Worm (Caenorhabditis elegans): ENCODE measurements around the gene R07A4.2.
A peak's percentile ranks its signal among the peaks of the same experiment; 100 is the strongest.

Gene R07A4.2

ce11 chrX:10772763-10773162 lies 26.5 kb upstream of the R07A4.2 start:
- TF ChIP-seq cebp-1 (GFP tag; IDR thresholded peaks at IDR 0.05) (no peak), cebp-1 (tag; optimal IDR thresholded peaks at IDR 0.05) (peak; percentile 18), egl-18 (GFP tag; IDR thresholded peaks at IDR 0.05) (no peak), let-526 (GFP tag; IDR thresholded peaks at IDR 0.05) (peak; percentile 59; the same call in 1 of the 2 replicates), ceh-100 (GFP tag; IDR thresholded peaks at IDR 0.05) (no peak), C06A6.2 (GFP tag; conservative IDR thresholded peaks at IDR 0.05) (0 out of 2 replicates have a peak, but pooled peaks have one; percentile 43), K12H6.12 (tag; optimal IDR thresholded peaks at IDR 0.05) (no peak), atf-7 (tag; optimal IDR thresholded peaks at IDR 0.05) (no peak), tlf-1 (GFP tag; optimal IDR thresholded peaks at IDR 0.05) (peak; percentile 11), ztf-26 (tag; optimal IDR thresholded peaks at IDR 0.05) (peak; percentile 17), lin-26 (GFP tag; IDR thresholded peaks at IDR 0.05) (peak; percentile 9; the same call in 1 of the 2 replicates)

ce11 chrX:10772165-10772584 lies 25.9 kb upstream of the R07A4.2 start:
- no peak for TF ChIP-seq ztf-6 (GFP tag; IDR thresholded peaks at IDR 0.05)
- TF ChIP-seq lin-26 (GFP tag; IDR thresholded peaks at IDR 0.05): 0 out of 2 replicates have a peak, but pooled peaks have one; percentile 44
- peak in 1 of 3 experiments; percentile 35 for TF ChIP-seq lin-35 (GFP tag; optimal IDR thresholded peaks at IDR 0.05)
- TF ChIP-seq zim-3 (tag; optimal IDR thresholded peaks at IDR 0.05): no peak
- TF ChIP-seq snpc-4 (GFP tag; optimal IDR thresholded peaks at IDR 0.05): no peak
- TF ChIP-seq snpc-4 (tag; optimal IDR thresholded peaks at IDR 0.05): peak in 1 of 4 experiments; percentile 3
- peak; percentile 82 for TF ChIP-seq somi-1 (GFP tag; optimal IDR thresholded peaks at IDR 0.05)
- peak; percentile 59 for TF ChIP-seq K12H6.12 (tag; optimal IDR thresholded peaks at IDR 0.05)
- peak; percentile 29; the same call in 1 of the 2 replicates for TF ChIP-seq rcor-1 (GFP tag; IDR thresholded peaks at IDR 0.05)
- no peak for TF ChIP-seq F49E8.2 (tag; optimal IDR thresholded peaks at IDR 0.05; ENCODE audit: insufficient read depth)
- TF ChIP-seq gei-17 (GFP tag; optimal IDR thresholded peaks at IDR 0.05): peak; percentile 29
- TF ChIP-seq sptf-2 (GFP tag; optimal IDR thresholded peaks at IDR 0.05): peak; percentile 35
- peak; percentile 88 for TF ChIP-seq ets-4 (GFP tag; optimal IDR thresholded peaks at IDR 0.05)
- TF ChIP-seq let-526 (GFP tag; IDR thresholded peaks at IDR 0.05): 0 out of 2 replicates have a peak, but pooled peaks have one; percentile 47
- TF ChIP-seq madf-6 (GFP tag; IDR thresholded peaks at IDR 0.05): no peak
- TF ChIP-seq C06A6.2 (GFP tag; conservative IDR thresholded peaks at IDR 0.05): 0 out of 2 replicates have a peak, but pooled peaks have one; percentile 21
- TF ChIP-seq attf-5 (GFP tag; optimal IDR thresholded peaks at IDR 0.05): peak; percentile 62
- peak; percentile 88 for TF ChIP-seq nhr-80 (tag; optimal IDR thresholded peaks at IDR 0.05)
- TF ChIP-seq lin-40 (tag; optimal IDR thresholded peaks at IDR 0.05): peak; percentile 48
- TF ChIP-seq egl-44 (GFP tag; IDR thresholded peaks at IDR 0.05): no peak
- peak; percentile 29; the same call in 1 of the 2 replicates for TF ChIP-seq nfyb-1 (GFP tag; IDR thresholded peaks at IDR 0.05)
- no peak for TF ChIP-seq mcd-1 (GFP tag; IDR thresholded peaks at IDR 0.05)
- TF ChIP-seq Y53G8AR.9 (GFP tag; conservative IDR thresholded peaks at IDR 0.05): 0 out of 2 replicates have a peak, but pooled peaks have one; percentile 19
- TF ChIP-seq let-607 (tag; optimal IDR thresholded peaks at IDR 0.05): peak in 1 of 2 experiments; percentile 47
- peak; percentile 56 for TF ChIP-seq dox-1 (GFP tag; IDR thresholded peaks at IDR 0.05)
- TF ChIP-seq lir-1 (GFP tag; conservative IDR thresholded peaks at IDR 0.05): 0 out of 2 replicates have a peak, but pooled peaks have one; percentile 34
- peak; percentile 93 for TF ChIP-seq cebp-1 (GFP tag; IDR thresholded peaks at IDR 0.05)
- TF ChIP-seq cebp-1 (tag; optimal IDR thresholded peaks at IDR 0.05): peak; percentile 97
- peak; percentile 79 for TF ChIP-seq atf-7 (tag; optimal IDR thresholded peaks at IDR 0.05)
- no peak for TF ChIP-seq lsy-27 (tag; optimal IDR thresholded peaks at IDR 0.05; ENCODE audit: borderline replicate concordance, insufficient read depth)
- no peak for TF ChIP-seq rec-8 (tag; optimal IDR thresholded peaks at IDR 0.05)
- peak; percentile 74 for TF ChIP-seq chd-7 (tag; optimal IDR thresholded peaks at IDR 0.05)
- TF ChIP-seq ekl-4 (GFP tag; IDR thresholded peaks at IDR 0.05): peak; percentile 57; the same call in 1 of the 2 replicates
- peak; percentile 67 for TF ChIP-seq B0336.3 (GFP tag; IDR thresholded peaks at IDR 0.05)
- peak; percentile 34; the same call in 1 of the 2 replicates for TF ChIP-seq K11D2.4 (GFP tag; IDR thresholded peaks at IDR 0.05)
- peak; percentile 28 for TF ChIP-seq tbp1 (GFP tag; optimal IDR thresholded peaks at IDR 0.05)
- peak; percentile 81 for TF ChIP-seq unc-62 (GFP tag; optimal IDR thresholded peaks at IDR 0.05)
- TF ChIP-seq Y79H2A.3 (GFP tag; conservative IDR thresholded peaks at IDR 0.05): no peak
- peak; percentile 44 for TF ChIP-seq F23B12.7 (tag; optimal IDR thresholded peaks at IDR 0.05; ENCODE audit: insufficient read depth)
- TF ChIP-seq die-1 (tag; optimal IDR thresholded peaks at IDR 0.05): no peak

Measured in whole organism, young adult.